Worm (Caenorhabditis elegans): ENCODE data around the gene rev-3.

rev-3 gene

ce11 chrIII:5836816-5837215 lies 46.4 kb upstream of the rev-3 start, which contains the start of gene W04D12.1 (continued):
- TF ChIP-seq sup-37 (GFP tag; optimal IDR thresholded peaks at IDR 0.05): no peak
- no peak for TF ChIP-seq tbx-2 (tag; optimal IDR thresholded peaks at IDR 0.05)
- TF ChIP-seq jun-1 (tag; optimal IDR thresholded peaks at IDR 0.05): no peak
- TF ChIP-seq alr-1 (tag; optimal IDR thresholded peaks at IDR 0.05; ENCODE audit: borderline replicate concordance): no peak
- TF ChIP-seq irx-1 (tag; optimal IDR thresholded peaks at IDR 0.05): no peak
- peak in 1 of 2 experiments; percentile 24 for TF ChIP-seq lsy-2 (tag; optimal IDR thresholded peaks at IDR 0.05)
- no peak for TF ChIP-seq unc-30 (tag; optimal IDR thresholded peaks at IDR 0.05)
- peak; percentile 33 for TF ChIP-seq nhr-20 (tag; optimal IDR thresholded peaks at IDR 0.05)
- TF ChIP-seq pag-3 (tag; optimal IDR thresholded peaks at IDR 0.05; ENCODE audit: borderline replicate concordance, insufficient read depth): no peak
- TF ChIP-seq nhr-85 (tag): peak; percentile 72
- no peak for TF ChIP-seq mab-9 (GFP tag; IDR thresholded peaks at IDR 0.05)
- TF ChIP-seq mep-1 (tag; optimal IDR thresholded peaks at IDR 0.05): peak; percentile 56
- TF ChIP-seq unc-98 (GFP tag; IDR thresholded peaks at IDR 0.05): no peak
- no peak for TF ChIP-seq F16B12.6 (tag; optimal IDR thresholded peaks at IDR 0.05)
- TF ChIP-seq sox-4 (tag; optimal IDR thresholded peaks at IDR 0.05): no peak
- peak; percentile 21 for TF ChIP-seq lin-14 (GFP tag; optimal IDR thresholded peaks at IDR 0.05)
- TF ChIP-seq ztf-11 (tag; optimal IDR thresholded peaks at IDR 0.05): no peak
- TF ChIP-seq snu-23 (GFP tag; optimal IDR thresholded peaks at IDR 0.05): peak; percentile 20
- no peak for TF ChIP-seq fos-1 (tag; optimal IDR thresholded peaks at IDR 0.05)
- no peak for TF ChIP-seq hlh-17 (GFP tag; optimal IDR thresholded peaks at IDR 0.05; ENCODE audit: borderline replicate concordance)
- TF ChIP-seq lir-3 (tag; optimal IDR thresholded peaks at IDR 0.05; ENCODE audit: poor library complexity): no peak
- no peak for TF ChIP-seq nhr-28 (tag; optimal IDR thresholded peaks at IDR 0.05)
- TF ChIP-seq nhr-84 (tag; optimal IDR thresholded peaks at IDR 0.05): no peak
- TF ChIP-seq zip-4 (GFP tag; optimal IDR thresholded peaks at IDR 0.05): no peak
- no peak for TF ChIP-seq nhr-90 (tag; optimal IDR thresholded peaks at IDR 0.05; ENCODE audit: poor library complexity)
- no peak for TF ChIP-seq unc-62 (GFP tag; optimal IDR thresholded peaks at IDR 0.05)
- no peak for TF ChIP-seq fkh-4 (tag; optimal IDR thresholded peaks at IDR 0.05; ENCODE audit: borderline replicate concordance)
- TF ChIP-seq hpl-2 (GFP tag; optimal IDR thresholded peaks at IDR 0.05): no peak
- TF ChIP-seq ets-5 (GFP tag; IDR thresholded peaks at IDR 0.05): no peak
- TF ChIP-seq mef-2 (tag; optimal IDR thresholded peaks at IDR 0.05): no peak
- no peak for TF ChIP-seq nhr-12 (tag; optimal IDR thresholded peaks at IDR 0.05)
- no peak for TF ChIP-seq nhr-47 (tag; optimal IDR thresholded peaks at IDR 0.05)
- no peak for TF ChIP-seq swsn-7 (tag; optimal IDR thresholded peaks at IDR 0.05)
- TF ChIP-seq pax-3 (tag; optimal IDR thresholded peaks at IDR 0.05): no peak
- no peak for TF ChIP-seq elt-2 (tag; optimal IDR thresholded peaks at IDR 0.05)
- TF ChIP-seq isw-1 (GFP tag; IDR thresholded peaks at IDR 0.05): no peak
- no peak for TF ChIP-seq egl-27 (tag; optimal IDR thresholded peaks at IDR 0.05)
- TF ChIP-seq skn-1 (tag; optimal IDR thresholded peaks at IDR 0.05): peak; percentile 29
- TF ChIP-seq lin-15B (tag; optimal IDR thresholded peaks at IDR 0.05): no peak
- no peak for TF ChIP-seq nhr-19 (GFP tag; conservative IDR thresholded peaks at IDR 0.05)
- no peak for TF ChIP-seq unc-86 (tag; optimal IDR thresholded peaks at IDR 0.05)
- TF ChIP-seq lin-39 (tag; optimal IDR thresholded peaks at IDR 0.05): no peak
- no peak for TF ChIP-seq egl-13 (tag; optimal IDR thresholded peaks at IDR 0.05)
- no peak for TF ChIP-seq fkh-10 (GFP tag; optimal IDR thresholded peaks at IDR 0.05)
- no peak for TF ChIP-seq ama-1 (optimal IDR thresholded peaks at IDR 0.05)
- no peak for TF ChIP-seq ceh-82 (tag; optimal IDR thresholded peaks at IDR 0.05)
- no peak for TF ChIP-seq nhr-76 (tag; optimal IDR thresholded peaks at IDR 0.05)
- TF ChIP-seq efl-3 (GFP tag; optimal IDR thresholded peaks at IDR 0.05): no peak
- TF ChIP-seq C34B4.2 (tag; optimal IDR thresholded peaks at IDR 0.05): no peak
- TF ChIP-seq lin-13 (GFP tag; optimal IDR thresholded peaks at IDR 0.05): no peak
- TF ChIP-seq aha-1 (tag; optimal IDR thresholded peaks at IDR 0.05): no peak
- TF ChIP-seq ceh-90 (tag; optimal IDR thresholded peaks at IDR 0.05): no peak
- TF ChIP-seq blmp-1 (tag; optimal IDR thresholded peaks at IDR 0.05): peak; percentile 94
- no peak for TF ChIP-seq dpl-1 (GFP tag; optimal IDR thresholded peaks at IDR 0.05)

Data from whole organism, L1 larva.